Worm (Caenorhabditis elegans): ENCODE data around the gene bus-17.

bus-17 gene

ce11 chrX:15766147-15766546 is at the start of gene bus-17:
bus-17 (minus strand) TSS chrX:15766354.
- TF ChIP-seq gei-8 (GFP tag; optimal IDR thresholded peaks at IDR 0.05) (no peak), fos-1 (tag; optimal IDR thresholded peaks at IDR 0.05) (no peak), lin-38 (GFP tag; IDR thresholded peaks at IDR 0.05) (no peak), hmg-1.1 (GFP tag; IDR thresholded peaks at IDR 0.05) (no peak), attf-4 (tag; optimal IDR thresholded peaks at IDR 0.05) (no peak), snpc-1.2 (GFP tag; IDR thresholded peaks at IDR 0.05) (no peak), nhr-102 (tag; optimal IDR thresholded peaks at IDR 0.05) (no peak), D1046.2 (GFP tag; IDR thresholded peaks at IDR 0.05) (no peak), dmd-6 (GFP tag; IDR thresholded peaks at IDR 0.05) (no peak), ztf-11 (tag; optimal IDR thresholded peaks at IDR 0.05) (no peak), aha-1 (tag) (no peak), php-3 (GFP tag; IDR thresholded peaks at IDR 0.05) (no peak), nhr-25 (tag; optimal IDR thresholded peaks at IDR 0.05; ENCODE audit: borderline replicate concordance, insufficient read depth) (no peak)

- no peak for TF ChIP-seq spr-1 (tag; optimal IDR thresholded peaks at IDR 0.05)
- TF ChIP-seq unc-62 (GFP tag; optimal IDR thresholded peaks at IDR 0.05 in 1 of 2): peak in 1 of 2 experiments; percentile 74
- no peak for TF ChIP-seq unc-62 (tag; optimal IDR thresholded peaks at IDR 0.05)
- peak; percentile 75 for TF ChIP-seq aha-1 (tag)
- TF ChIP-seq ceh-82 (tag; optimal IDR thresholded peaks at IDR 0.05): no peak
Observed at ce11 chrX:15814548-15814947, 48.4 kb upstream of the bus-17 start.

- no peak for TF ChIP-seq skn-1 (tag; optimal IDR thresholded peaks at IDR 0.05)
- TF ChIP-seq Y48G9A.11 (GFP tag; IDR thresholded peaks at IDR 0.05): no peak
Observed at ce11 chrX:15811341-15811740, 45.2 kb upstream of the bus-17 start.

ce11 chrX:15804072-15804471 is 37.9 kb upstream of the bus-17 start, which contains the start of gene Y7A5A.7:
Y7A5A.7 (minus strand) TSS chrX:15804172.
- TF ChIP-seq nhr-48 (tag; optimal IDR thresholded peaks at IDR 0.05): no peak

ce11 chrX:15801827-15802226 is 35.7 kb upstream of the bus-17 start:
- TF ChIP-seq ceh-20 (GFP tag; IDR thresholded peaks at IDR 0.05) (no peak), set-16 (GFP tag; IDR thresholded peaks at IDR 0.05) (peak; percentile 58), nhr-237 (tag; optimal IDR thresholded peaks at IDR 0.05) (no peak), Y105C5A.15 (GFP tag; IDR thresholded peaks at IDR 0.05) (no peak), Y48G9A.11 (GFP tag; IDR thresholded peaks at IDR 0.05) (0 out of 2 replicates have a peak, but pooled peaks have one; percentile 30), F10B5.3 (tag; optimal IDR thresholded peaks at IDR 0.05) (no peak), pqm-1 (tag; optimal IDR thresholded peaks at IDR 0.05) (no peak)

ce11 chrX:15799595-15799994 is 33.4 kb upstream of the bus-17 start, which contains the start of gene Y7A5A.6:
Y7A5A.6 (minus strand) TSS chrX:15799695.
- TF ChIP-seq snpc-1.2 (GFP tag; IDR thresholded peaks at IDR 0.05) (no peak), hlh-30 (tag; optimal IDR thresholded peaks at IDR 0.05; ENCODE audit: insufficient read depth) (peak; percentile 30), unc-39 (tag; optimal IDR thresholded peaks at IDR 0.05) (no peak), lin-39 (tag; optimal IDR thresholded peaks at IDR 0.05) (no peak)

ce11 chrX:15796633-15797032 is 30.5 kb upstream of the bus-17 start:
- no peak for TF ChIP-seq nhr-77 (tag; optimal IDR thresholded peaks at IDR 0.05)
- TF ChIP-seq Y48G9A.11 (GFP tag; IDR thresholded peaks at IDR 0.05): 0 out of 2 replicates have a peak, but pooled peaks have one; percentile 26
- TF ChIP-seq tra-1 (GFP tag; IDR thresholded peaks at IDR 0.05): peak; percentile 43; the same call in 1 of the 2 replicates
- no peak for TF ChIP-seq dmd-6 (GFP tag; IDR thresholded peaks at IDR 0.05)
- no peak for TF ChIP-seq daf-16 (GFP tag; optimal IDR thresholded peaks at IDR 0.05)
- TF ChIP-seq daf-16 (tag; optimal IDR thresholded peaks at IDR 0.05): no peak
- TF ChIP-seq ctbp-1 (GFP tag; IDR thresholded peaks at IDR 0.05): 0 out of 2 replicates have a peak, but pooled peaks have one; percentile 16
- no peak for TF ChIP-seq lin-38 (GFP tag; IDR thresholded peaks at IDR 0.05)
- TF ChIP-seq nhr-11 (tag; optimal IDR thresholded peaks at IDR 0.05): no peak
- no peak for TF ChIP-seq F37D6.2 (tag; optimal IDR thresholded peaks at IDR 0.05)
- TF ChIP-seq madf-9 (GFP tag; conservative IDR thresholded peaks at IDR 0.05): no peak
- TF ChIP-seq zip-2 (tag; optimal IDR thresholded peaks at IDR 0.05): peak; percentile 70
- TF ChIP-seq daf-12 (tag; optimal IDR thresholded peaks at IDR 0.05): no peak
- TF ChIP-seq lsy-2 (tag; optimal IDR thresholded peaks at IDR 0.05): no peak
- TF ChIP-seq unc-130 (GFP tag; optimal IDR thresholded peaks at IDR 0.05): no peak
- peak; percentile 42 for TF ChIP-seq nhr-102 (tag; optimal IDR thresholded peaks at IDR 0.05)
- no peak for TF ChIP-seq ztf-11 (tag; optimal IDR thresholded peaks at IDR 0.05)

All from whole organism, L4 larva.